Worm (Caenorhabditis elegans): ENCODE measurements around the gene scl-15.

Gene scl-15

ce11 chrII:3284558-3284957 is at the start of gene scl-15:
Gene scl-15 (minus strand): TSS chrII:3284658.
- TF ChIP-seq unc-62 (GFP tag; optimal IDR thresholded peaks at IDR 0.05) = no peak
- no peak for TF ChIP-seq lin-11 (tag; optimal IDR thresholded peaks at IDR 0.05)
- no peak for TF ChIP-seq peb-1 (tag; optimal IDR thresholded peaks at IDR 0.05)
- no peak for TF ChIP-seq fos-1 (tag; optimal IDR thresholded peaks at IDR 0.05)
- no peak for TF ChIP-seq sem-4 (tag; optimal IDR thresholded peaks at IDR 0.05)
- no peak for TF ChIP-seq ceh-16 (tag; optimal IDR thresholded peaks at IDR 0.05)
- TF ChIP-seq sma-3 (GFP tag; optimal IDR thresholded peaks at IDR 0.05) = no peak
- TF ChIP-seq crh-2 (tag; optimal IDR thresholded peaks at IDR 0.05) = no peak
- TF ChIP-seq nhr-12 (tag; optimal IDR thresholded peaks at IDR 0.05) = no peak
- no peak for TF ChIP-seq mab-5 (tag; optimal IDR thresholded peaks at IDR 0.05)
- no peak for TF ChIP-seq nhr-11 (tag; optimal IDR thresholded peaks at IDR 0.05)
- no peak for TF ChIP-seq nhr-21 (tag; optimal IDR thresholded peaks at IDR 0.05)
- TF ChIP-seq alr-1 (tag; optimal IDR thresholded peaks at IDR 0.05) = no peak

ce11 chrII:3332039-3332438 is 47.6 kb upstream of the scl-15 start, which contains the start of gene irld-27:
Gene irld-27 (plus strand): TSS chrII:3332339.
- TF ChIP-seq skn-1 (tag; optimal IDR thresholded peaks at IDR 0.05) = no peak
- no peak for TF ChIP-seq nhr-11 (tag; optimal IDR thresholded peaks at IDR 0.05)
- TF ChIP-seq aly-2 (tag; optimal IDR thresholded peaks at IDR 0.05) = no peak
- no peak for TF ChIP-seq nhr-10 (tag; optimal IDR thresholded peaks at IDR 0.05)
- no peak for TF ChIP-seq lin-11 (tag; optimal IDR thresholded peaks at IDR 0.05)
- TF ChIP-seq sem-4 (tag; optimal IDR thresholded peaks at IDR 0.05) = no peak
- TF ChIP-seq ama-1 (optimal IDR thresholded peaks at IDR 0.05) = no peak
- TF ChIP-seq mdl-1 (tag; optimal IDR thresholded peaks at IDR 0.05) = no peak
- TF ChIP-seq unc-62 (GFP tag; optimal IDR thresholded peaks at IDR 0.05) = no peak
- TF ChIP-seq elt-3 (tag; optimal IDR thresholded peaks at IDR 0.05) = no peak
- no peak for TF ChIP-seq C34F6.9 (tag; optimal IDR thresholded peaks at IDR 0.05)
- TF ChIP-seq ZK546.5 (tag; optimal IDR thresholded peaks at IDR 0.05) = no peak
- TF ChIP-seq mbf-1 (tag; optimal IDR thresholded peaks at IDR 0.05) = no peak
- TF ChIP-seq blmp-1 (tag; optimal IDR thresholded peaks at IDR 0.05; ENCODE audit: insufficient read depth) = no peak
- no peak for TF ChIP-seq sma-9 (GFP tag; optimal IDR thresholded peaks at IDR 0.05)
- no peak for TF ChIP-seq sma-9 (tag; optimal IDR thresholded peaks at IDR 0.05)
- no peak for TF ChIP-seq nhr-129 (tag; optimal IDR thresholded peaks at IDR 0.05)
- TF ChIP-seq crh-2 (tag; optimal IDR thresholded peaks at IDR 0.05) = no peak

ce11 chrII:3327104-3327503 is 42.6 kb upstream of the scl-15 start, which contains the start of gene Y46D2A.3:
Gene Y46D2A.3 (minus strand): TSS chrII:3327204.
- TF ChIP-seq nhr-10 (tag; optimal IDR thresholded peaks at IDR 0.05) (no peak), skn-1 (tag; optimal IDR thresholded peaks at IDR 0.05) (no peak), ztf-4 (tag; optimal IDR thresholded peaks at IDR 0.05) (no peak), elt-1 (tag; optimal IDR thresholded peaks at IDR 0.05) (no peak), ceh-16 (tag; optimal IDR thresholded peaks at IDR 0.05) (no peak), blmp-1 (tag; optimal IDR thresholded peaks at IDR 0.05; ENCODE audit: insufficient read depth) (no peak), zag-1 (tag; optimal IDR thresholded peaks at IDR 0.05) (no peak)

ce11 chrII:3323179-3323578 is 38.7 kb upstream of the scl-15 start, which contains the start of gene Y46D2A.2:
Gene Y46D2A.2 (minus strand): TSS chrII:3323279.
- TF ChIP-seq ceh-82 (tag; optimal IDR thresholded peaks at IDR 0.05) (no peak), unc-55 (GFP tag; optimal IDR thresholded peaks at IDR 0.05) (no peak), nhr-10 (tag; optimal IDR thresholded peaks at IDR 0.05) (no peak), lin-11 (tag; optimal IDR thresholded peaks at IDR 0.05) (no peak), R02D3.7 (tag; optimal IDR thresholded peaks at IDR 0.05) (no peak), unc-39 (tag; optimal IDR thresholded peaks at IDR 0.05) (no peak), nhr-77 (tag; optimal IDR thresholded peaks at IDR 0.05) (no peak), mbf-1 (tag; optimal IDR thresholded peaks at IDR 0.05) (no peak), ama-1 (optimal IDR thresholded peaks at IDR 0.05) (no peak), gmeb-1 (tag; optimal IDR thresholded peaks at IDR 0.05) (no peak), crh-2 (tag; optimal IDR thresholded peaks at IDR 0.05) (no peak), peb-1 (tag; optimal IDR thresholded peaks at IDR 0.05) (no peak), elt-1 (tag; optimal IDR thresholded peaks at IDR 0.05) (no peak), nhr-12 (tag; optimal IDR thresholded peaks at IDR 0.05) (no peak), ceh-16 (tag; optimal IDR thresholded peaks at IDR 0.05) (no peak)

- TF ChIP-seq mbf-1 (tag; optimal IDR thresholded peaks at IDR 0.05) (no peak), unc-39 (tag; optimal IDR thresholded peaks at IDR 0.05) (no peak), alr-1 (tag; optimal IDR thresholded peaks at IDR 0.05) (no peak), elt-3 (tag; optimal IDR thresholded peaks at IDR 0.05) (no peak), lin-39 (tag; optimal IDR thresholded peaks at IDR 0.05) (no peak), elt-1 (tag; optimal IDR thresholded peaks at IDR 0.05) (no peak), R02D3.7 (tag; optimal IDR thresholded peaks at IDR 0.05) (no peak), nhr-237 (tag; optimal IDR thresholded peaks at IDR 0.05) (no peak), blmp-1 (tag; optimal IDR thresholded peaks at IDR 0.05; ENCODE audit: insufficient read depth) (no peak), nhr-77 (tag; optimal IDR thresholded peaks at IDR 0.05) (no peak)
Observed at ce11 chrII:3322257-3322656, 37.8 kb upstream of the scl-15 start, which contains the start of gene Y46D2A.1. Gene Y46D2A.1 (plus strand): TSS chrII:3322557.
